Worm (Caenorhabditis elegans) whole organism, early embryonic: ENCODE results near the gene F13A7.11.

Experiments
- ceh-13 ChIP-seq: fragments of 200-800 bp; sonication (Bioruptor generic); optimal IDR thresholded peaks from 2 replicates; lab custom pipeline; 2018; ENCODE audit warnings: mild to moderate bottlenecking, missing genetic modification characterization, missing compliant biosample characterization
- ets-7 ChIP-seq: sonication (generic microtip); optimal IDR thresholded peaks from 2 replicates; lab custom pipeline; 2016; ENCODE audit warnings: missing genotype, missing genetic modification characterization, missing compliant biosample characterization
- flt-1 ChIP-seq: fragments of 200-800 bp; sonication (Bioruptor generic); IDR thresholded peaks from 2 replicates; pipeline ENCODE4 v1.3.6; 2022; ENCODE audit warnings: missing genetic modification characterization, missing compliant biosample characterization

ce11 chrV:16437546-16437945, 42.4 kb upstream of the F13A7.11 start, which contains the start of gene F26D2.15:
- TF ChIP-seq flt-1 (GFP tag; lab: Robert Waterston, UW), result no peak
- TF ChIP-seq ceh-13 (GFP tag; lab: Kevin White, UChicago), result no peak
- no peak for TF ChIP-seq ets-7 (tag; lab: Kevin White, UChicago)
